Fruit fly (Drosophila melanogaster) whole organism, wandering third instar larva: Measurements from ENCODE around the gene Zasp66.

Experiments
- Abd-B ChIP-seq: fragments of >200 bp; optimal IDR thresholded peaks from 2 replicates; lab custom pipeline; 2017; ENCODE audit warnings: missing biosample characterization, missing genetic modification characterization
- CG32264 ChIP-seq: fragments of 200-800 bp; sonication (Bioruptor generic); optimal IDR thresholded peaks from 2 replicates; lab custom pipeline; 2016; ENCODE audit warnings: missing biosample characterization, missing genetic modification characterization
- CG9705 ChIP-seq: fragments of 200-800 bp; sonication (Bioruptor generic); optimal IDR thresholded peaks from 2 replicates; lab custom pipeline; 2018; ENCODE audit warnings: missing biosample characterization, mild to moderate bottlenecking, missing genetic modification characterization
- CrebA ChIP-seq: fragments of 200-800 bp; sonication (Bioruptor generic); optimal IDR thresholded peaks from 2 replicates; lab custom pipeline; 2016; ENCODE audit warnings: missing biosample characterization, mild to moderate bottlenecking, missing genetic modification characterization, borderline replicate concordance
- Dfd ChIP-seq: fragments of >200 bp; optimal IDR thresholded peaks from 2 replicates; lab custom pipeline; 2017; ENCODE audit warnings: missing biosample characterization, missing genetic modification characterization
- GATAd ChIP-seq: sonication (Bioruptor generic); optimal IDR thresholded peaks from 2 replicates; lab custom pipeline; 2016; ENCODE audit warnings: missing biosample characterization, missing genetic modification characterization
- HLH106 ChIP-seq: fragments of 200-800 bp; optimal IDR thresholded peaks from 3 replicates; lab custom pipeline; 2019; ENCODE audit warnings: missing biosample characterization, mild to moderate bottlenecking, missing genetic modification characterization, moderate library complexity
- Hr83 ChIP-seq: fragments of 200-300 bp; sonication (Bioruptor generic); optimal IDR thresholded peaks from 2 replicates; lab custom pipeline; 2016; ENCODE audit warnings: missing biosample characterization, mild to moderate bottlenecking, missing genetic modification characterization, moderate library complexity; ENCODE audit not compliant: poor library complexity, severe bottlenecking
- Jra ChIP-seq: sonication (Bioruptor generic); optimal IDR thresholded peaks from 2 replicates; lab custom pipeline; 2016; ENCODE audit warnings: missing biosample characterization, missing genetic modification characterization
- Mio ChIP-seq: sonication (Bioruptor generic); optimal IDR thresholded peaks from 2 replicates; lab custom pipeline; 2016; ENCODE audit warnings: missing biosample characterization, missing genetic modification characterization
- Myc ChIP-seq: fragments of >200 bp; optimal IDR thresholded peaks from 2 replicates; lab custom pipeline; 2017
- OdsH ChIP-seq: fragments of 200-800 bp; sonication (Bioruptor generic); optimal IDR thresholded peaks from 2 replicates; lab custom pipeline; 2016; ENCODE audit warnings: missing biosample characterization, mild to moderate bottlenecking, missing genetic modification characterization
- Rel ChIP-seq, 2 experiments: fragments of 200-800 bp; sonication (Bioruptor generic) in 1 of 2; optimal IDR thresholded peaks; 2 replicates in 1 of 2; 3 replicates in 1 of 2; lab custom pipeline; 2016 to 2019; ENCODE audit warnings: mild to moderate bottlenecking in 2 of 2, missing biosample characterization in 2 of 2, missing genetic modification characterization in 2 of 2, moderate library complexity in 1 of 2
- Sp1 ChIP-seq: fragments of 200-800 bp; sonication (Bioruptor generic); optimal IDR thresholded peaks from 3 replicates; lab custom pipeline; 2019; ENCODE audit warnings: missing biosample characterization, mild to moderate bottlenecking, missing genetic modification characterization, moderate library complexity
- Vsx2 ChIP-seq: fragments of 200-300, 225-300 bp; sonication (Bioruptor generic); optimal IDR thresholded peaks from 2 replicates; lab custom pipeline; 2018; ENCODE audit warnings: missing biosample characterization, missing genetic modification characterization; ENCODE audit not compliant: partially characterized antibody
- br ChIP-seq: fragments of 200-800 bp; sonication (Bioruptor generic); optimal IDR thresholded peaks from 2 replicates; lab custom pipeline; 2016; ENCODE audit warnings: missing biosample characterization, missing genetic modification characterization
- brk ChIP-seq: fragments of 200-800 bp; sonication (Bioruptor generic); optimal IDR thresholded peaks from 2 replicates; lab custom pipeline; 2016; ENCODE audit warnings: missing biosample characterization, mild to moderate bottlenecking, missing genetic modification characterization
- dl ChIP-seq, 2 experiments: fragments of 175-275, 200-275 bp in 1 of 2; fragments of 200-275 bp in 1 of 2; sonication (Bioruptor generic); optimal IDR thresholded peaks; lab custom pipeline; 2018; ENCODE audit warnings: mild to moderate bottlenecking in 2 of 2, missing biosample characterization in 2 of 2, missing genetic modification characterization in 2 of 2, moderate library complexity in 2 of 2; ENCODE audit not compliant: partially characterized antibody in 2 of 2, insufficient read depth in 1 of 2
- ey ChIP-seq: fragments of 200-800 bp; sonication (Bioruptor generic); optimal IDR thresholded peaks from 2 replicates; lab custom pipeline; 2016; ENCODE audit warnings: missing biosample characterization, missing genetic modification characterization
- foxo ChIP-seq, 2 experiments: fragments of 200-800 bp; sonication (Bioruptor generic); optimal IDR thresholded peaks; 2 replicates in 1 of 2; 3 replicates in 1 of 2; lab custom pipeline; 2016 to 2017; ENCODE audit warnings: missing biosample characterization in 2 of 2, missing genetic modification characterization in 2 of 2
- fru ChIP-seq: fragments of 200-800 bp; sonication (Bioruptor generic); optimal IDR thresholded peaks from 3 replicates; lab custom pipeline; 2016; ENCODE audit warnings: missing biosample characterization, mild to moderate bottlenecking, missing genetic modification characterization
- h ChIP-seq: fragments of 200-800 bp; sonication (Bioruptor generic); optimal IDR thresholded peaks from 3 replicates; lab custom pipeline; 2016; ENCODE audit warnings: missing biosample characterization, mild to moderate bottlenecking, missing genetic modification characterization
- jim ChIP-seq: fragments of 175-275, 200-325 bp; sonication (Bioruptor generic); optimal IDR thresholded peaks from 2 replicates; lab custom pipeline; 2016; ENCODE audit warnings: missing biosample characterization, mild to moderate bottlenecking, missing genetic modification characterization
- pan ChIP-seq: fragments of >200 bp; optimal IDR thresholded peaks from 2 replicates; lab custom pipeline; 2017
- psq ChIP-seq: fragments of 200-800 bp; sonication (Bioruptor generic); optimal IDR thresholded peaks from 3 replicates; lab custom pipeline; 2017; ENCODE audit warnings: missing biosample characterization, mild to moderate bottlenecking, missing genetic modification characterization, moderate library complexity
- rgr ChIP-seq: fragments of 200-800 bp; sonication (Bioruptor generic); optimal IDR thresholded peaks from 3 replicates; lab custom pipeline; 2016; ENCODE audit warnings: missing biosample characterization, mild to moderate bottlenecking, missing genetic modification characterization
- sage ChIP-seq: fragments of 200-800 bp; sonication (Bioruptor generic); optimal IDR thresholded peaks from 2 replicates; lab custom pipeline; 2016; ENCODE audit warnings: missing biosample characterization, mild to moderate bottlenecking, missing genetic modification characterization
- sv ChIP-seq: fragments of 200-800 bp; sonication (Bioruptor generic); optimal IDR thresholded peaks from 3 replicates; lab custom pipeline; 2016; ENCODE audit warnings: missing biosample characterization, missing genetic modification characterization
- tai ChIP-seq: sonication (Bioruptor generic); optimal IDR thresholded peaks from 2 replicates; lab custom pipeline; 2016; ENCODE audit warnings: missing biosample characterization, missing genetic modification characterization
- usp ChIP-seq: fragments of >200 bp; optimal IDR thresholded peaks from 2 replicates; lab custom pipeline; 2017; ENCODE audit warnings: missing biosample characterization, missing genetic modification characterization
- woc ChIP-seq: sonication (Bioruptor generic); optimal IDR thresholded peaks from 2 replicates; lab custom pipeline; 2016; ENCODE audit warnings: missing biosample characterization, mild to moderate bottlenecking, missing genetic modification characterization

Gene Zasp66

dm6 chr3L:8623702-8624421, at the start of gene Zasp66, which contains the start of gene GAPsec:
Gene Zasp66, plus strand, starts transcription at chr3L:8624371.
Gene GAPsec, minus strand, starts transcription at chr3L:8623901.
- TF ChIP-seq GATAd, result no peak
- no peak for TF ChIP-seq Hr83 (GFP tag; lab: Kevin White, UChicago)
- TF ChIP-seq dl (GFP tag; optimal IDR thresholded peaks at IDR 0.05; lab: Kevin White, UChicago; ENCODE audit: insufficient read depth in 1 of 2, partially characterized antibody in 2 of 2), result no peak
- no peak for TF ChIP-seq br (GFP tag; lab: Kevin White, UChicago)
- TF ChIP-seq sv, result no peak
- no peak for TF ChIP-seq CrebA (GFP tag; lab: Kevin White, UChicago)
- no peak for TF ChIP-seq Vsx2 (GFP tag; lab: Kevin White, UChicago)
- TF ChIP-seq ey (GFP tag; lab: Kevin White, UChicago), result no peak
- no peak for TF ChIP-seq fru (GFP tag; lab: Kevin White, UChicago)
- no peak for TF ChIP-seq Mio
- no peak for TF ChIP-seq Jra (GFP tag; lab: Kevin White, UChicago)
- no peak for TF ChIP-seq CG32264 (GFP tag; lab: Kevin White, UChicago)

DNA sequence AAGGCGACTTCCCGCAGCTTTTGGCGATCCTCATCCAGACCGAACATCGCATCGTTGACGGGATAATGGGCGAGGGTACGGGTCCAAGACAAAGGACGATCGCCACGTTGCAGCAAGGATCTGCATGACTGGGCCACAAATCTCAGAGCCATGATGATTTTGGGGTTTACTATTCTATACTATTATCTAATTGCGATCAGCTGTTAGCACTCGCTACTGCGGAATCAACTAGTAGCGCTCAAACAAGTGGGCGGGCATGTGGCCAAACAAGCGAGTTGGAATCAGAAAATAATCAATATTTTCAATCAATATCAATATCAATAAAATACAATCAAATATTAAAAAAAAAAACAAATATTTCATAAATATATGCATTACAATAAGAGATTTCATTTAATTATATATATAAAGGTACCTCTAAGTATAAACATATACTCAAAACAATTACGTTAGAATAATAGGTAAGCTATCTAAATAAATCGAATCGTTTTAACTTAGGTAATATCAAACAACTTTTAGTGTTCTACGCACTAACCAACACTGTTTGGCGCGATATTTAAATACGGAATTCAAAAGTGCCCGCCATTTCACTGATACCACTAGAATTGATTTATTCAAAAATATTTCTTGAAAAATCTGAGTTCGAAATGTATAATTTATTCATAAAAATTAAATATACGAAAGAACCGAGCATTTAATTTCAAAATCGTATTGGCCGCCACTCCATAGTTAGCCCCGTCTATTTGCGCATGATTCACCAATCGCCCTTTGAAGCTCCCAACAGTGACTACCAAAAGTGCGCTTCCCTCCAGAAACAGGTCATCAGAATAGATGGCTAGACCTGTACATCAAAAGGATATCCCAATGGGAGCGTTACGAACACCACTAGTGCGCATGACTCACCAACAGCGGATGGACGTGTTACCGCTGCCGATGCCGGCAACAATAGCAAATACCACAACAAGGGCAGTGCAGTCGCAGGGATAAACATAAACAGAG, 48.0 kb upstream of the Zasp66 start, which contains the start of the genes CG6638 and CG43078:
TSS of gene CG6638 (minus strand) at position 235 of the 999 bp plus-strand sequence.
TSS of gene CG43078 (plus strand) at position 965 of the 999 bp plus-strand sequence.
- no peak for TF ChIP-seq CG32264 (GFP tag; lab: Kevin White, UChicago)
- no peak for TF ChIP-seq Mio
- TF ChIP-seq ey (GFP tag; lab: Kevin White, UChicago), result no peak
- no peak for TF ChIP-seq fru (GFP tag; lab: Kevin White, UChicago)
- TF ChIP-seq Abd-B (GFP tag; lab: Kevin White, UChicago), result no peak
- no peak for TF ChIP-seq usp
- no peak for TF ChIP-seq Sp1 (GFP tag; lab: Kevin White, UChicago)
- TF ChIP-seq Hr83 (GFP tag; lab: Kevin White, UChicago), result no peak
- TF ChIP-seq rgr, result peak; percentile 46
- no peak for TF ChIP-seq Dfd (GFP tag; lab: Kevin White, UChicago)
- no peak for TF ChIP-seq HLH106 (tag; lab: Kevin White, UChicago)
- no peak for TF ChIP-seq jim (GFP tag; lab: Kevin White, UChicago)
- peak; percentile 26 for TF ChIP-seq psq
- no peak for TF ChIP-seq Rel (GFP tag; optimal IDR thresholded peaks at IDR 0.05; lab: Kevin White, UChicago)
- peak; percentile 57 for TF ChIP-seq Rel (tag; optimal IDR thresholded peaks at IDR 0.05; lab: Kevin White, UChicago)
- TF ChIP-seq brk (GFP tag; lab: Kevin White, UChicago), result no peak
- no peak for TF ChIP-seq Vsx2 (GFP tag; lab: Kevin White, UChicago)
- TF ChIP-seq pan (lab: Kevin White, UChicago), result no peak
- TF ChIP-seq foxo (GFP tag; optimal IDR thresholded peaks at IDR 0.05; lab: Kevin White, UChicago), result peak in 1 of 2 experiments; percentile 34
- TF ChIP-seq Jra (GFP tag; lab: Kevin White, UChicago), result no peak
- no peak for TF ChIP-seq dl (GFP tag; optimal IDR thresholded peaks at IDR 0.05; lab: Kevin White, UChicago; ENCODE audit: insufficient read depth in 1 of 2, partially characterized antibody in 2 of 2)
- no peak for TF ChIP-seq br (GFP tag; lab: Kevin White, UChicago)
- TF ChIP-seq OdsH (GFP tag; lab: Kevin White, UChicago), result no peak
- TF ChIP-seq sage (GFP tag; lab: Kevin White, UChicago), result no peak
- no peak for TF ChIP-seq h (GFP tag; lab: Kevin White, UChicago)
- TF ChIP-seq Myc (lab: Kevin White, UChicago), result no peak
- no peak for TF ChIP-seq tai
- TF ChIP-seq CG9705 (GFP tag; lab: Kevin White, UChicago), result no peak
- TF ChIP-seq sv, result no peak

DNA sequence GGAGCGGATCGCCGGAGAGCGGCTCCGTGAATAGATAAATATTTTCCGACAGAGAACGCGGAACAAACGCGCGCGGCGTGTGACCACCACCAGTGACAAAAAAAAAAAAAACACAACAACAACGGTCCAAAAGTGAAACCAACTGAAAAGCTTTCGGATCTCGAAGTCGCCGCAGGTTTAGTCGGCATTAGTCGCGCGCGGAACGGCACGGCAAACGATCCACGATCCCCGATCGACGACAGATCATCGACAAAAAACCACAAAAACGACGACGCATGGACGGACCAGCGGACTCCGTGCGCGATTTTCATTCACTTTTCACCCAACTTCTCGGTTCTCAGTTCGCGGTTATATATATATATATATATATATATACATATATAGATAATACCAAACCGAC, 45.7 kb upstream of the Zasp66 start:
- TF ChIP-seq Rel (GFP tag; optimal IDR thresholded peaks at IDR 0.05; lab: Kevin White, UChicago) (no peak), Rel (tag; optimal IDR thresholded peaks at IDR 0.05; lab: Kevin White, UChicago) (no peak), h (GFP tag; lab: Kevin White, UChicago) (peak; percentile 22), Myc (lab: Kevin White, UChicago) (no peak), woc (GFP tag; lab: Kevin White, UChicago) (no peak), sage (GFP tag; lab: Kevin White, UChicago) (no peak), HLH106 (tag; lab: Kevin White, UChicago) (no peak), pan (lab: Kevin White, UChicago) (no peak), CrebA (GFP tag; lab: Kevin White, UChicago) (no peak)
